Fruit fly (Drosophila melanogaster) whole organism, embryonic: ENCODE data around the gene CG5910.

ENCODE experiments used
- CG10462 ChIP-seq: fragments of 200-800 bp; sonication (Bioruptor generic); optimal IDR thresholded peaks from 2 replicates; lab custom pipeline; 2016; ENCODE audit warnings: missing biosample characterization, missing genetic modification characterization
- CG3281 ChIP-seq: fragments of 200-800 bp; sonication (Bioruptor generic); optimal IDR thresholded peaks from 3 replicates; lab custom pipeline; 2017; ENCODE audit warnings: missing biosample characterization, mild to moderate bottlenecking, missing genetic modification characterization
- CG7963 ChIP-seq: fragments of 200-800 bp; sonication (Bioruptor generic); IDR thresholded peaks from 3 replicates; pipeline ENCODE4 v1.3.6; 2022; ENCODE audit warnings: missing biosample characterization, missing genetic modification characterization; ENCODE audit not compliant: partially characterized antibody
- Dll ChIP-seq: fragments of 200-800 bp; sonication (Bioruptor generic); IDR thresholded peaks from 4 replicates; pipeline ENCODE4 v1.3.6; 2022; ENCODE audit warnings: missing biosample characterization, missing genetic modification characterization; ENCODE audit not compliant: partially characterized antibody
- Myb ChIP-seq: fragments of 200-800 bp; sonication (Bioruptor generic); optimal IDR thresholded peaks from 2 replicates; lab custom pipeline; 2016; ENCODE audit warnings: missing biosample characterization, missing genetic modification characterization
- Nf-YA ChIP-seq: fragments of 200-800 bp; sonication (Bioruptor generic); IDR thresholded peaks from 2 replicates; pipeline ENCODE4 v1.3.6; 2022; ENCODE audit warnings: missing biosample characterization, missing genetic modification characterization
- bab2 ChIP-seq: fragments of 200-800 bp; sonication (Bioruptor generic); optimal IDR thresholded peaks from 2 replicates; lab custom pipeline; 2016; ENCODE audit warnings: missing biosample characterization, missing genetic modification characterization
- eyg ChIP-seq: fragments of 200-800 bp; sonication (Bioruptor generic); optimal IDR thresholded peaks from 3 replicates; lab custom pipeline; 2016; ENCODE audit warnings: missing biosample characterization, missing genetic modification characterization
- gcm2 ChIP-seq: fragments of 200-800 bp; sonication (Bioruptor generic); optimal IDR thresholded peaks from 2 replicates; lab custom pipeline; 2016; ENCODE audit warnings: missing biosample characterization, missing genetic modification characterization
- nau ChIP-seq: fragments of 200-800 bp; sonication (Bioruptor generic); optimal IDR thresholded peaks from 3 replicates; lab custom pipeline; 2017; ENCODE audit warnings: missing biosample characterization, mild to moderate bottlenecking, missing genetic modification characterization, missing genetic modification reagents
- pan ChIP-seq, 4 experiments: fragments of >200 bp in 3 of 4; fragments of 200-800 bp in 1 of 4; sonication (Bioruptor generic) in 1 of 4; optimal IDR thresholded peaks in 3 of 4; IDR thresholded peaks in 1 of 4; 2 replicates each; pipeline versions ENCODE4 v1.3.6 to Lab custom; 2017 to 2022; ENCODE audit warnings: missing biosample characterization in 2 of 4, missing genetic modification characterization in 2 of 4, mixed read lengths in 1 of 4
- seq ChIP-seq: fragments of 200-800 bp; sonication (Bioruptor generic); IDR thresholded peaks from 2 replicates; pipeline ENCODE4 v1.3.6; 2022; ENCODE audit warnings: missing biosample characterization, missing genetic modification characterization
- sisA ChIP-seq: fragments of 200-800 bp; sonication (Bioruptor generic); IDR thresholded peaks from 2 replicates; pipeline ENCODE4 v1.3.6; 2022; ENCODE audit warnings: missing biosample characterization, missing genetic modification characterization
- zfh1 ChIP-seq: fragments of 200-800 bp; sonication (Bioruptor generic); IDR thresholded peaks from 3 replicates; pipeline ENCODE4 v1.3.6; 2022; ENCODE audit warnings: missing biosample characterization, missing genetic modification characterization

DNA sequence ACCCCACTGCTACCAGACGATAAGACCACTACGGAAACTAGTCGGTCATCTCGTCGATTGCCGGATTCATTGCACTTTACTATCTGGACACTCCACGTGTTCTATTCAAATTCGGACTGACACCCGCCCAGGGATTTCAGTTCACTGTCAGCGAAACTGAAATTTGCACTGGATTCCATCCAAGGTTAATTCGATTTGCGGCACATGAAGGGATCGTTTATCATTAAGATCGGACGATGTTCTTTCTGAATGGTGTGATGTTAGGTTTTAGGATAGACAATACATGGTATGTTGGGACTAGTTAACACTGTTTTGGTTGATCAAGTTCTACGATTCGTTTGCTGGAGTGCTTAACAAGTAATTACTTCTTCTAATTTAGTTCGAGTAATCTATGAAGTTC, 23.7 kb downstream of the CG5910 start, which contains the start of gene CG42764:
- no peak for TF ChIP-seq pan (optimal IDR thresholded peaks at IDR 0.05; lab: Kevin White, UChicago)
- TF ChIP-seq pan (GFP tag; optimal IDR thresholded peaks at IDR 0.05 in 1 of 2, IDR thresholded peaks at IDR 0.05 in 1 of 2), result no peak
- TF ChIP-seq Nf-YA, result no peak
- no peak for TF ChIP-seq Myb (GFP tag; lab: Kevin White, UChicago)
- no peak for TF ChIP-seq Dll (GFP tag; lab: Robert Waterston, UW)
- no peak for TF ChIP-seq seq (GFP tag; lab: Robert Waterston, UW)
- no peak for TF ChIP-seq CG3281 (GFP tag; lab: Kevin White, UChicago)
- no peak for TF ChIP-seq gcm2 (GFP tag; lab: Kevin White, UChicago)
- TF ChIP-seq CG10462 (GFP tag; lab: Kevin White, UChicago), result no peak
- no peak for TF ChIP-seq eyg (GFP tag; lab: Kevin White, UChicago)
- no peak for TF ChIP-seq nau (GFP tag; lab: Kevin White, UChicago)
- TF ChIP-seq sisA (GFP tag; lab: Robert Waterston, UW), result no peak
- no peak for TF ChIP-seq zfh1 (GFP tag; lab: Robert Waterston, UW)
- TF ChIP-seq bab2, result no peak
- TF ChIP-seq CG7963 (GFP tag; lab: Robert Waterston, UW), result no peak
